Worm (Caenorhabditis elegans): ENCODE measurements around the gene fbxc-42.

fbxc-42 gene

ce11 chrII:991300-991699 is at the start of gene fbxc-42:
Gene fbxc-42, plus strand, starts transcription at chrII:991600.
- TF ChIP-seq fkh-10 (GFP tag; optimal IDR thresholded peaks at IDR 0.05) (no peak), lin-39 (tag; optimal IDR thresholded peaks at IDR 0.05) (no peak), nhr-28 (tag; optimal IDR thresholded peaks at IDR 0.05) (no peak), nhr-71 (tag; optimal IDR thresholded peaks at IDR 0.05) (no peak), grh-1 (GFP tag; IDR thresholded peaks at IDR 0.05) (no peak), Y116A8C.19 (tag; optimal IDR thresholded peaks at IDR 0.05; ENCODE audit: borderline replicate concordance) (no peak), ztf-4 (tag; optimal IDR thresholded peaks at IDR 0.05) (no peak), pqm-1 (tag; optimal IDR thresholded peaks at IDR 0.05) (no peak), efl-1 (optimal IDR thresholded peaks at IDR 0.05) (no peak), efl-1 (GFP tag; optimal IDR thresholded peaks at IDR 0.05 in 1 of 2) (no peak), blmp-1 (tag; optimal IDR thresholded peaks at IDR 0.05) (no peak), unc-98 (GFP tag; IDR thresholded peaks at IDR 0.05) (no peak), unc-30 (tag; optimal IDR thresholded peaks at IDR 0.05) (no peak), nhr-19 (GFP tag; conservative IDR thresholded peaks at IDR 0.05) (no peak), F16B12.6 (tag; optimal IDR thresholded peaks at IDR 0.05) (no peak), unc-86 (tag; optimal IDR thresholded peaks at IDR 0.05) (no peak), mab-9 (GFP tag; IDR thresholded peaks at IDR 0.05) (no peak), zip-4 (GFP tag; optimal IDR thresholded peaks at IDR 0.05) (no peak), lir-3 (tag; optimal IDR thresholded peaks at IDR 0.05; ENCODE audit: poor library complexity) (no peak)

DNA sequence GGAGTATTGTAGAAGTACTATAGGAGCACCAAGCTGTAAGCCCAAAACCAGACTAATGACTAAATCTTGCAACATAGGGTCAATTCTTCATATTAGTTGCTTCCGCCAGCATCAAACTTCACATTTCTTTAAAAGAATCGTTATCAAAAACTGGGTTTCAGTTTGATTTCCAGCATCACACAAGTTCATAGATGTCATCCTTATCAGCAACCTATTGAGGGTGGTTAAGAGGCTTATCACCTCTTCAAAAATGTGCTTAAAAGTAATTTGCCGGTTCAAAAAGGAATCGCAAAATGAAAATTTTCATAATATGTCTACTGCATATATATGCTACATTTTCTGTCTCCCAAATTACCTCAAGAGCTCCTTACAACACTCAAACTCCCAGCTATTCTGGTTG is 47.6 kb upstream of the fbxc-42 start, which contains the start of gene clec-43:
clec-43 (plus strand) TSS at position 294 of the 400 bp plus-strand sequence.
- TF ChIP-seq pqm-1 (tag; optimal IDR thresholded peaks at IDR 0.05) (peak; percentile 15), C16A3.4 (tag; optimal IDR thresholded peaks at IDR 0.05) (no peak), elt-2 (tag; optimal IDR thresholded peaks at IDR 0.05) (peak; percentile 94), mef-2 (tag; optimal IDR thresholded peaks at IDR 0.05) (no peak), zip-4 (GFP tag; optimal IDR thresholded peaks at IDR 0.05) (no peak), nhr-19 (GFP tag; conservative IDR thresholded peaks at IDR 0.05) (no peak), lin-35 (GFP tag; optimal IDR thresholded peaks at IDR 0.05) (peak in 1 of 2 experiments; percentile 20), ztf-4 (tag; optimal IDR thresholded peaks at IDR 0.05) (no peak), ces-1 (GFP tag; optimal IDR thresholded peaks at IDR 0.05) (no peak), C34B4.2 (tag; optimal IDR thresholded peaks at IDR 0.05) (no peak), alr-1 (tag; optimal IDR thresholded peaks at IDR 0.05; ENCODE audit: borderline replicate concordance) (no peak)

- TF ChIP-seq nhr-85 (tag) = no peak
- no peak for TF ChIP-seq unc-98 (GFP tag; IDR thresholded peaks at IDR 0.05)
- TF ChIP-seq fos-1 (tag; optimal IDR thresholded peaks at IDR 0.05) = no peak
- no peak for TF ChIP-seq nhr-19 (GFP tag; conservative IDR thresholded peaks at IDR 0.05)
- no peak for TF ChIP-seq nhr-76 (tag; optimal IDR thresholded peaks at IDR 0.05)
- TF ChIP-seq nhr-11 (tag; optimal IDR thresholded peaks at IDR 0.05) = no peak
- no peak for TF ChIP-seq ceh-90 (tag; optimal IDR thresholded peaks at IDR 0.05)
- TF ChIP-seq ceh-63 (GFP tag; optimal IDR thresholded peaks at IDR 0.05) = no peak
- no peak for TF ChIP-seq nhr-84 (tag; optimal IDR thresholded peaks at IDR 0.05)
- no peak for TF ChIP-seq grh-1 (GFP tag; IDR thresholded peaks at IDR 0.05)
- TF ChIP-seq fkh-8 (tag; optimal IDR thresholded peaks at IDR 0.05) = no peak
- TF ChIP-seq dsc-1 (tag; optimal IDR thresholded peaks at IDR 0.05) = no peak
- TF ChIP-seq irx-1 (tag; optimal IDR thresholded peaks at IDR 0.05) = no peak
- no peak for TF ChIP-seq aha-1 (tag; optimal IDR thresholded peaks at IDR 0.05)
- no peak for TF ChIP-seq unc-62 (GFP tag; optimal IDR thresholded peaks at IDR 0.05)
- TF ChIP-seq snu-23 (GFP tag; optimal IDR thresholded peaks at IDR 0.05) = no peak
- TF ChIP-seq pax-3 (tag; optimal IDR thresholded peaks at IDR 0.05) = no peak
- no peak for TF ChIP-seq pag-3 (tag; optimal IDR thresholded peaks at IDR 0.05; ENCODE audit: borderline replicate concordance, insufficient read depth)
- TF ChIP-seq nhr-90 (tag; optimal IDR thresholded peaks at IDR 0.05; ENCODE audit: poor library complexity) = no peak
These were observed 43.3 kb upstream of the fbxc-42 start, which contains the start of gene fbxc-32 for ce11 chrII:948091-948490. Gene fbxc-32, minus strand, starts transcription at chrII:948191.
